Fruit fly (Drosophila melanogaster) whole organism, pupa: ENCODE measurements around the gene CG7542.

Experiments used
- CG10348 ChIP-seq: fragments of 200-800 bp; sonication (Bioruptor generic); IDR thresholded peaks from 2 replicates; pipeline ENCODE4 v1.3.6; 2022; ENCODE audit warnings: missing biosample characterization, missing genetic modification characterization
- CG12605 ChIP-seq: fragments of 200-800 bp; sonication (Bioruptor generic); IDR thresholded peaks from 2 replicates; pipeline ENCODE4 v1.3.6; 2022; ENCODE audit warnings: missing biosample characterization, missing genetic modification characterization
- CG13204 ChIP-seq: fragments of 200-800 bp; sonication (Bioruptor generic); optimal IDR thresholded peaks from 2 replicates; lab custom pipeline; 2018; ENCODE audit warnings: missing biosample characterization, mild to moderate bottlenecking, missing genetic modification characterization, moderate library complexity
- CG14655 ChIP-seq: fragments of 200-800 bp; sonication (Bioruptor generic); optimal IDR thresholded peaks from 3 replicates; lab custom pipeline; 2017; ENCODE audit warnings: mild to moderate bottlenecking, missing biosample characterization, missing genetic modification reagents, missing genetic modification characterization
- CG15710 ChIP-seq: fragments of 200-800 bp; sonication (Bioruptor generic); optimal IDR thresholded peaks from 2 replicates; lab custom pipeline; 2018; ENCODE audit warnings: missing biosample characterization, mild to moderate bottlenecking, missing genetic modification characterization, moderate library complexity
- CG17806 ChIP-seq: fragments of 200-800 bp; sonication (Bioruptor generic); optimal IDR thresholded peaks from 2 replicates; lab custom pipeline; 2018; ENCODE audit warnings: missing biosample characterization, mild to moderate bottlenecking, missing genetic modification characterization, moderate library complexity
- CG32121 ChIP-seq: fragments of 200-800 bp; sonication (Bioruptor generic); IDR thresholded peaks from 2 replicates; pipeline ENCODE4 v1.3.6; 2022; ENCODE audit warnings: missing biosample characterization, missing genetic modification characterization
- CG34367 ChIP-seq: fragments of 200-800 bp; sonication (Bioruptor generic); optimal IDR thresholded peaks from 2 replicates; lab custom pipeline; 2018; ENCODE audit warnings: missing biosample characterization, mild to moderate bottlenecking, missing genetic modification characterization
- CG4496 ChIP-seq: fragments of 200-800 bp; sonication (Bioruptor generic); IDR thresholded peaks from 3 replicates; pipeline ENCODE4 v1.3.6; 2022; ENCODE audit warnings: missing biosample characterization, missing genetic modification characterization
- CG8159 ChIP-seq: fragments of 200-800 bp; sonication (Bioruptor generic); optimal IDR thresholded peaks from 3 replicates; lab custom pipeline; 2018; ENCODE audit warnings: missing biosample characterization, mild to moderate bottlenecking, missing genetic modification characterization, moderate library complexity
- CG8301 ChIP-seq: fragments of 200-800 bp; sonication (Bioruptor generic); optimal IDR thresholded peaks from 2 replicates; lab custom pipeline; 2018; ENCODE audit warnings: missing biosample characterization, mild to moderate bottlenecking, missing genetic modification characterization
- CG9948 ChIP-seq: fragments of 200-800 bp; sonication (Bioruptor generic); optimal IDR thresholded peaks from 2 replicates; lab custom pipeline; 2018; ENCODE audit warnings: missing biosample characterization, mild to moderate bottlenecking, missing genetic modification characterization, moderate library complexity
- D1 ChIP-seq: fragments of 200-800 bp; sonication (Bioruptor generic); optimal IDR thresholded peaks from 2 replicates; lab custom pipeline; 2018; ENCODE audit warnings: missing biosample characterization, mild to moderate bottlenecking, missing genetic modification characterization, moderate library complexity
- EcR ChIP-seq: fragments of 200-800 bp; sonication (Bioruptor generic); optimal IDR thresholded peaks from 3 replicates; lab custom pipeline; 2019; ENCODE audit warnings: missing biosample characterization, missing genetic modification characterization, mild to moderate bottlenecking, moderate library complexity, missing genetic modification reagents
- Ets98B ChIP-seq: fragments of 200-800 bp; sonication (Bioruptor generic); IDR thresholded peaks from 2 replicates; pipeline ENCODE4 v1.3.6; 2022; ENCODE audit warnings: missing biosample characterization, missing genetic modification characterization
- Pif1A ChIP-seq: fragments of 200-800 bp; sonication (Bioruptor generic); optimal IDR thresholded peaks from 3 replicates; lab custom pipeline; 2016; ENCODE audit warnings: missing biosample characterization, missing genetic modification characterization
- Pif1B ChIP-seq: fragments of 200-800 bp; sonication (Bioruptor generic); optimal IDR thresholded peaks from 3 replicates; lab custom pipeline; 2016; ENCODE audit warnings: missing biosample characterization, missing genetic modification characterization
- Snoo ChIP-seq: fragments of 200-800 bp; sonication (Bioruptor generic); optimal IDR thresholded peaks from 3 replicates; lab custom pipeline; 2017; ENCODE audit warnings: missing biosample characterization, mild to moderate bottlenecking, missing genetic modification characterization, inconsistent platforms
- fd96Ca ChIP-seq: fragments of 200-800 bp; sonication (Bioruptor generic); IDR thresholded peaks from 3 replicates; pipeline ENCODE4 v1.3.6; 2022; ENCODE audit warnings: missing biosample characterization, missing genetic modification characterization
- gl ChIP-seq: fragments of 200-800 bp; sonication (Bioruptor generic); optimal IDR thresholded peaks from 2 replicates; lab custom pipeline; 2018; ENCODE audit warnings: missing biosample characterization, mild to moderate bottlenecking, missing genetic modification characterization
- rn ChIP-seq: fragments of 200-800 bp; sonication (Bioruptor generic); IDR thresholded peaks from 2 replicates; pipeline ENCODE4 v1.3.6; 2022; ENCODE audit warnings: missing biosample characterization, missing genetic modification characterization

The CG7542 gene

DNA sequence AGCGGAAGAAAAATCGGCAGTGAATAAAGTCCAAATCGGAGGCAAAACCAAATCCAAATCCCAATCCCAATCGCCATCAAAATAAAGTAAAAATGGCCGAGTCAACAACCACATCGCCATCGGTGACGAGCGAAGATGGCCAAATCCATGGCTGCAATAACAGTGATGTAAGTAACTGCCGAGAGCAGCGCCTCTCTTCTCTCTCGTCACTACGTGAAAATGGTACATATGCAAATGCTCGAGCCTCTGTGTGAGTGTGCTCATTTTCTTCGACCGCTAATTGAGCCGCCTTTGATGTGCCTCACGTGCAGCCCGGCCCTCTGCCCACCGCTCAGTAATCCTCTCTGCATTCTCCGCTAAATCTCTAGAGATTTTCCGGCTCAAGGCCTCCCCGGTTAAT is 15.2 kb upstream of the CG7542 start:
- TF ChIP-seq CG34367 (tag; lab: Kevin White, UChicago) (no peak), fd96Ca (GFP tag; lab: Robert Waterston, UW) (no peak), CG8301 (tag; lab: Kevin White, UChicago) (no peak), gl (tag; lab: Kevin White, UChicago) (no peak), Pif1A (GFP tag; lab: Kevin White, UChicago) (no peak), CG8159 (tag; lab: Kevin White, UChicago) (no peak), Ets98B (GFP tag; lab: Robert Waterston, UW) (no peak), CG4496 (GFP tag; lab: Robert Waterston, UW) (no peak), rn (GFP tag; lab: Robert Waterston, UW) (no peak), Snoo (tag; lab: Kevin White, UChicago) (no peak), D1 (tag; lab: Kevin White, UChicago) (no peak), EcR (GFP tag; lab: Kevin White, UChicago) (no peak), CG15710 (no peak), CG13204 (GFP tag; lab: Kevin White, UChicago) (no peak), CG17806 (tag; lab: Kevin White, UChicago) (no peak), CG14655 (GFP tag; lab: Kevin White, UChicago) (no peak)

DNA sequence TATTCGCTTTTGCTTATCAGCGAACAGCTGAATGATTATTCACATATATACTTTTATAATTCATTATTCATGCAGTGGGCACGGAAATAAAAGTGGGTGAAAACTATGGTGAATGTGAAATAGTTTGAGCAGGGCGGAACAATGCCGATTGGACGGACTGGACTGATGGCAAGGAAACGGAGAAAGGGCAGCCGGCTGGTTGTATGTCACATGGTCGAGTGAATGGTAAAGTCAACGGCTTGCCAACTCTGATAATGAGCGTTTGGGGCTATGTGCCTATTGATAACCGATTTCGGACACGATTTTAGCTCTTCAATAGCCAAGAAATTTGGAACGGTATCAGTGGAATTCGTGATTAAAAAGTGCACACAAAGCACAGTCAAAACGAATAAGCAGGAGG is 13.9 kb upstream of the CG7542 start:
- TF ChIP-seq CG17806 (tag; lab: Kevin White, UChicago) (no peak), CG15710 (no peak), CG34367 (tag; lab: Kevin White, UChicago) (no peak), CG13204 (GFP tag; lab: Kevin White, UChicago) (no peak), CG14655 (GFP tag; lab: Kevin White, UChicago) (no peak), Pif1A (GFP tag; lab: Kevin White, UChicago) (no peak), gl (tag; lab: Kevin White, UChicago) (no peak), Snoo (tag; lab: Kevin White, UChicago) (no peak), D1 (tag; lab: Kevin White, UChicago) (no peak), fd96Ca (GFP tag; lab: Robert Waterston, UW) (no peak), CG8301 (tag; lab: Kevin White, UChicago) (no peak), CG8159 (tag; lab: Kevin White, UChicago) (no peak), CG32121 (GFP tag; lab: Robert Waterston, UW) (no peak), EcR (GFP tag; lab: Kevin White, UChicago) (no peak), Pif1B (GFP tag; lab: Kevin White, UChicago) (no peak), CG4496 (GFP tag; lab: Robert Waterston, UW) (no peak), Ets98B (GFP tag; lab: Robert Waterston, UW) (no peak), CG10348 (no peak)

DNA sequence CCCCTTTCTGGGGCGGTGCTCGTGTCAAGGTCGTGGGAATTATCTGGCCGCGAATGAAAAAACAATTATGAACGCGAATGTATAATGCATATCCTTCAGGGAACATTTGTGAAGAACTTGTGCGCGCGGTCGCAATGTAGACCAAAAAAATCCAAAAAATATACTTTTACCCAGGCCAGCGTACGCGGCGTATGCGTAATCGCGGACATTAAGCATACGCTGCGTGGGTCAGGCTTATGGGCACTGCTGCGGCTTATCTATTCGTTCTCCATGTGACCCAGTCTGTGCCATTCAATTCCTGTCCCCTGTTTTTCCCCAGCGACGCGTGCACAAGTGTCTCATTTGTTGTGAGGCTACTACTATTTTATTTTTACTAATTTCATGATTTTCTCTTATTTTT is 11.4 kb upstream of the CG7542 start:
- TF ChIP-seq CG17806 (tag; lab: Kevin White, UChicago) (no peak), fd96Ca (GFP tag; lab: Robert Waterston, UW) (no peak), CG8301 (tag; lab: Kevin White, UChicago) (no peak), D1 (tag; lab: Kevin White, UChicago) (no peak), CG12605 (GFP tag; lab: Robert Waterston, UW) (no peak), Snoo (tag; lab: Kevin White, UChicago) (no peak), CG15710 (no peak), gl (tag; lab: Kevin White, UChicago) (no peak), Ets98B (GFP tag; lab: Robert Waterston, UW) (no peak), rn (GFP tag; lab: Robert Waterston, UW) (no peak), CG14655 (GFP tag; lab: Kevin White, UChicago) (no peak), EcR (GFP tag; lab: Kevin White, UChicago) (no peak), CG4496 (GFP tag; lab: Robert Waterston, UW) (no peak), CG13204 (GFP tag; lab: Kevin White, UChicago) (no peak), Pif1A (GFP tag; lab: Kevin White, UChicago) (no peak), CG34367 (tag; lab: Kevin White, UChicago) (no peak), CG9948 (tag; lab: Kevin White, UChicago) (no peak)

DNA sequence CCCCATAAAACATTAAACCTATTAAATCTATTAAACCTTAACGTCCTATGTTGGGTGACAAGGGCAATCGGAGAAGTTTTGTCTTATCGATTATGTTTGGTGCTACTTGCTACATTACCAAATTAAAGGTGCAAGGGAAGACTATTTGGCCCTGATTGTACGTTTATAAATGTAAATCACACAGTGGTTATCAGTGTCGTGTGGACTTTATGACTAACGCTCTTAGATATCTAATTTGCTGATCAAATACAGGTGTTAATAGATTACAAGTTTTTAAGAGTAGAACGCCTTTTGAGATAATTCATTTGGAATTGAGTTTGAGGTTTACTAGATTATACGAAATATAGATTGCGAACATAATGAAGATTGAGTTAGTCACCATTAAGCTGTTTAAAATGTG is 10.7 kb upstream of the CG7542 start:
- TF ChIP-seq EcR (GFP tag; lab: Kevin White, UChicago) (no peak), CG4496 (GFP tag; lab: Robert Waterston, UW) (no peak), CG32121 (GFP tag; lab: Robert Waterston, UW) (no peak), CG34367 (tag; lab: Kevin White, UChicago) (no peak), CG15710 (no peak), CG9948 (tag; lab: Kevin White, UChicago) (no peak), CG12605 (GFP tag; lab: Robert Waterston, UW) (no peak), gl (tag; lab: Kevin White, UChicago) (no peak), fd96Ca (GFP tag; lab: Robert Waterston, UW) (no peak), rn (GFP tag; lab: Robert Waterston, UW) (no peak)

DNA sequence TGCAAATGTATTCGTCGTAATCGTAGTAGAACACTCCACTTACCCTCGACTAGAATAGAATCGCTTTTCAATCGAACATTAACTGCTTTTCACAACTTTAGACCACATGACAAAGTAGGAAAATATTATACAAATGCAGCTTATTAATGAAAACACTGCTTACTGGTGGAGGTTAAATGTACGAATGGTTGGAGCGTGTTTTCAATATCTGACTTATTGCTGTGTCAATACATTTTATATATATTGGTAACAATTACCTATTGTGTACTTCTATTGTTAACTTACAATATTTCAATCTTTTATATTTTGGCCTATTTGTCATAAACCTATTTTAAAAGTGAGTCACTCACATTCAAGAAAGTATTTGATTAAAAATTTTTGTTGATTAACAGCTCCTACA is 9.6 kb upstream of the CG7542 start:
- no peak for TF ChIP-seq CG15710
- TF ChIP-seq, all 21 proteins: peak for 0

DNA sequence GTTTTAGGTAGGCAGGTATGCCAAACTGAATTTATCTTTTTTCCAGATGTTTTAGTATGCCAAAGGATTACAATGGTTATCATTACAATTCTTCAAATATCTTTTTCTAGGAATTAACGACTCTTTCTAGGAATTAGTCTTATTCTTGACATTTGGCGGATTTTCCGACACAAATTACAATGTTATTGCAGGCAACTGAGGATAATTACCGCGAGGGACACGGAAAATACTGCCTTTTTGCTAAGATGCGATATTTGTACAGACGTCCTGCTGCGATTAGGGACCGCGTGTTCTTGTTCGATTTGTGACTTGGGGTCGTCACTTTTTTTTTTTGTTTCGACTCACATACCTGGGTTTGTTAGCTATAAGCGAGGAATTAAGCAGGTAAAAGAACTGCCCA is 6.2 kb downstream of the CG7542 start:
- TF ChIP-seq Pif1B (GFP tag; lab: Kevin White, UChicago) (no peak), CG15710 (no peak), fd96Ca (GFP tag; lab: Robert Waterston, UW) (no peak), gl (tag; lab: Kevin White, UChicago) (no peak), EcR (GFP tag; lab: Kevin White, UChicago) (no peak), CG8301 (tag; lab: Kevin White, UChicago) (no peak), CG4496 (GFP tag; lab: Robert Waterston, UW) (no peak), CG17806 (tag; lab: Kevin White, UChicago) (no peak), CG32121 (GFP tag; lab: Robert Waterston, UW) (no peak), CG14655 (GFP tag; lab: Kevin White, UChicago) (no peak), D1 (tag; lab: Kevin White, UChicago) (no peak), CG9948 (tag; lab: Kevin White, UChicago) (no peak), CG10348 (no peak), CG12605 (GFP tag; lab: Robert Waterston, UW) (no peak), Snoo (tag; lab: Kevin White, UChicago) (no peak), CG13204 (GFP tag; lab: Kevin White, UChicago) (no peak), Ets98B (GFP tag; lab: Robert Waterston, UW) (no peak)
